Worm (Caenorhabditis elegans) whole organism, L4 larva: ENCODE measurements around the gene F44E7.9.

Experiments
- F10B5.3 ChIP-seq: sonication (generic microtip); optimal IDR thresholded peaks from 2 replicates; lab custom pipeline; 2016; ENCODE audit warnings: mild to moderate bottlenecking, missing genetic modification characterization, missing compliant biosample characterization
- F37D6.2 ChIP-seq: sonication (generic microtip); optimal IDR thresholded peaks from 2 replicates; lab custom pipeline; 2016; ENCODE audit warnings: mild to moderate bottlenecking, missing genetic modification characterization, missing compliant biosample characterization
- F49E8.2 ChIP-seq: sonication (generic microtip); optimal IDR thresholded peaks from 2 replicates; lab custom pipeline; 2016; ENCODE audit warnings: missing compliant biosample characterization, mild to moderate bottlenecking, missing genetic modification characterization, borderline replicate concordance
- T26A8.4 ChIP-seq: fragments of 200-800 bp; sonication (Bioruptor generic); IDR thresholded peaks from 2 replicates; pipeline ENCODE4 v1.3.6; 2022; ENCODE audit warnings: missing genetic modification characterization, missing compliant biosample characterization
- Y105C5A.15 ChIP-seq: fragments of 200-800 bp; sonication (Bioruptor generic); IDR thresholded peaks from 2 replicates; pipeline ENCODE4 v1.3.6; 2022; ENCODE audit warnings: missing genetic modification characterization, missing compliant biosample characterization
- ZK337.2 ChIP-seq: fragments of 200-800 bp; sonication (Bioruptor generic); IDR thresholded peaks from 2 replicates; pipeline ENCODE4 v1.3.6; 2022; ENCODE audit warnings: missing genetic modification reagents, missing genetic modification characterization, missing compliant biosample characterization
- ama-1 ChIP-seq: fragments of 150-350 bp; optimal IDR thresholded peaks from 2 replicates; lab custom pipeline; 2014; ENCODE audit warnings: inconsistent platforms, mixed read lengths
- attf-4 ChIP-seq: sonication (generic microtip); optimal IDR thresholded peaks from 3 replicates; lab custom pipeline; 2017; ENCODE audit warnings: missing biosample characterization, missing genetic modification characterization
- ceh-20 ChIP-seq: fragments of 200-800 bp; sonication (Bioruptor generic); IDR thresholded peaks from 2 replicates; pipeline ENCODE4 v1.3.6; 2022; ENCODE audit warnings: missing genetic modification reagents, missing genetic modification characterization, missing compliant biosample characterization
- ceh-32 ChIP-seq: sonication (generic microtip); optimal IDR thresholded peaks from 2 replicates; lab custom pipeline; 2016; ENCODE audit warnings: mild to moderate bottlenecking, missing genetic modification characterization, missing compliant biosample characterization; ENCODE audit not compliant: poor library complexity
- ceh-62 ChIP-seq: sonication (generic microtip); optimal IDR thresholded peaks from 2 replicates; lab custom pipeline; 2017; ENCODE audit warnings: missing biosample characterization, missing genetic modification characterization
- ceh-82 ChIP-seq: sonication (generic microtip); optimal IDR thresholded peaks from 2 replicates; lab custom pipeline; 2017; ENCODE audit warnings: missing biosample characterization, missing genetic modification characterization
- cey-2 ChIP-seq: sonication (generic microtip); optimal IDR thresholded peaks from 3 replicates; lab custom pipeline; 2017; ENCODE audit warnings: missing genetic modification characterization, mild to moderate bottlenecking, missing compliant biosample characterization, antibody characterized with exemption, borderline replicate concordance; ENCODE audit not compliant: insufficient read depth
- ctbp-1 ChIP-seq: fragments of 200-800 bp; sonication (Bioruptor generic); IDR thresholded peaks from 2 replicates; pipeline ENCODE4 v1.3.6; 2022; ENCODE audit warnings: missing genetic modification reagents, missing genetic modification characterization, missing compliant biosample characterization
- daf-16 ChIP-seq, 3 experiments: sonication (generic microtip); optimal IDR thresholded peaks; 2 replicates each; lab custom pipeline; 2016 to 2017; ENCODE audit warnings: missing genetic modification characterization in 3 of 3, missing genetic modification reagents in 3 of 3, mild to moderate bottlenecking in 2 of 3, missing compliant biosample characterization in 2 of 3, missing biosample characterization in 1 of 3, moderate library complexity in 1 of 3
- daf-8 ChIP-seq: fragments of 200-800 bp; sonication (Bioruptor generic); IDR thresholded peaks from 2 replicates; pipeline ENCODE4 v1.3.6; 2022; ENCODE audit warnings: missing genetic modification characterization, missing compliant biosample characterization
- dmd-6 ChIP-seq: fragments of 200-800 bp; sonication (Bioruptor generic); IDR thresholded peaks from 2 replicates; pipeline ENCODE4 v1.3.6; 2022; ENCODE audit warnings: missing genetic modification reagents, missing genetic modification characterization, missing compliant biosample characterization
- dmd-8 ChIP-seq: fragments of 200-800 bp; sonication (Bioruptor generic); IDR thresholded peaks from 2 replicates; pipeline ENCODE4 v1.3.6; 2022; ENCODE audit warnings: missing genetic modification characterization, missing compliant biosample characterization
- dmd-9 ChIP-seq: fragments of 200-800 bp; sonication (Bioruptor generic); IDR thresholded peaks from 2 replicates; pipeline ENCODE4 v1.3.6; 2022; ENCODE audit warnings: missing genetic modification reagents, missing genetic modification characterization, missing compliant biosample characterization
- dpl-1 ChIP-seq: fragments of 150-350 bp; optimal IDR thresholded peaks from 2 replicates; lab custom pipeline; 2014; ENCODE audit warnings: missing biosample characterization, missing genetic modification reagents, missing genetic modification characterization
- duxl-1 ChIP-seq: sonication (generic microtip); optimal IDR thresholded peaks from 2 replicates; lab custom pipeline; 2016; ENCODE audit warnings: mild to moderate bottlenecking, missing genetic modification characterization, moderate library complexity, missing compliant biosample characterization; ENCODE audit not compliant: poor library complexity
- dve-1 ChIP-seq: sonication (generic microtip); optimal IDR thresholded peaks from 2 replicates; lab custom pipeline; 2017; ENCODE audit warnings: antibody characterized with exemption, mild to moderate bottlenecking, missing genetic modification characterization, missing compliant biosample characterization; ENCODE audit not compliant: insufficient read depth
- egl-27 ChIP-seq: sonication (generic microtip); optimal IDR thresholded peaks from 3 replicates; lab custom pipeline; 2017; ENCODE audit warnings: missing biosample characterization, missing genetic modification reagents, missing genetic modification characterization
- fos-1 ChIP-seq: fragments of 150-350 bp; optimal IDR thresholded peaks from 2 replicates; lab custom pipeline; 2014; ENCODE audit warnings: missing biosample characterization, missing genetic modification characterization
- hlh-11 ChIP-seq: fragments of 200-800 bp; sonication (Bioruptor generic); optimal IDR thresholded peaks from 2 replicates; lab custom pipeline; 2018; ENCODE audit warnings: mild to moderate bottlenecking, missing genetic modification characterization, missing compliant biosample characterization
- hmg-1.1 ChIP-seq: fragments of 200-800 bp; sonication (Bioruptor generic); IDR thresholded peaks from 2 replicates; pipeline ENCODE4 v1.3.6; 2022; ENCODE audit warnings: missing genetic modification reagents, missing genetic modification characterization, missing compliant biosample characterization
- jun-1 ChIP-seq: fragments of 150-350 bp; optimal IDR thresholded peaks from 2 replicates; lab custom pipeline; 2014; ENCODE audit warnings: missing biosample characterization, missing genetic modification reagents, missing genetic modification characterization
- lin-13 ChIP-seq: fragments of 150-350 bp; optimal IDR thresholded peaks from 2 replicates; lab custom pipeline; 2014; ENCODE audit warnings: missing biosample characterization, missing genetic modification reagents, missing genetic modification characterization
- lin-38 ChIP-seq: fragments of 200-800 bp; sonication (Bioruptor generic); IDR thresholded peaks from 2 replicates; pipeline ENCODE4 v1.3.6; 2022; ENCODE audit warnings: missing genetic modification reagents, missing genetic modification characterization, missing compliant biosample characterization
- madf-5 ChIP-seq, 2 experiments: fragments of 200-800 bp; sonication (Bioruptor generic); IDR thresholded peaks; 2 replicates each; pipeline ENCODE4 v1.3.6; 2022; ENCODE audit warnings: missing compliant biosample characterization in 2 of 2, missing genetic modification characterization in 2 of 2
- mdt-29 ChIP-seq: fragments of 200-800 bp; sonication (Bioruptor generic); IDR thresholded peaks from 2 replicates; pipeline ENCODE4 v1.3.6; 2022; ENCODE audit warnings: missing genetic modification reagents, missing genetic modification characterization, missing compliant biosample characterization
- mxl-2 ChIP-seq: fragments of 200-800 bp; sonication (Bioruptor generic); conservative IDR thresholded peaks from 2 replicates; pipeline ENCODE4 v1.3.6; 2022; ENCODE audit warnings: missing genetic modification reagents, missing genetic modification characterization, missing compliant biosample characterization
- mxl-3 ChIP-seq: fragments of 200-800 bp; sonication (Bioruptor generic); optimal IDR thresholded peaks from 2 replicates; lab custom pipeline; 2018; ENCODE audit warnings: mild to moderate bottlenecking, missing genetic modification characterization, missing compliant biosample characterization
- nhr-11 ChIP-seq: fragments of 150-350 bp; optimal IDR thresholded peaks from 2 replicates; lab custom pipeline; 2014; ENCODE audit warnings: missing biosample characterization, missing genetic modification characterization
- nhr-111 ChIP-seq: fragments of 200-800 bp; sonication (Bioruptor generic); optimal IDR thresholded peaks from 2 replicates; lab custom pipeline; 2018; ENCODE audit warnings: mild to moderate bottlenecking, missing genetic modification characterization, missing compliant biosample characterization
- nhr-76 ChIP-seq: fragments of 150-350 bp; optimal IDR thresholded peaks from 2 replicates; lab custom pipeline; 2014; ENCODE audit warnings: missing biosample characterization, missing genetic modification characterization
- pha-4 ChIP-seq, 2 experiments: fragments of 150-350 bp in 1 of 2; fragments of 200-800 bp in 1 of 2; sonication (Bioruptor generic) in 1 of 2; IDR thresholded peaks in 1 of 2; optimal IDR thresholded peaks in 1 of 2; 2 replicates each; pipeline versions ENCODE4 v1.3.6 to Lab custom; 2014 to 2022; ENCODE audit warnings: missing genetic modification characterization in 2 of 2, missing genetic modification reagents in 2 of 2, missing biosample characterization in 1 of 2, missing compliant biosample characterization in 1 of 2
- php-3 ChIP-seq: fragments of 200-800 bp; sonication (Bioruptor generic); IDR thresholded peaks from 2 replicates; pipeline ENCODE4 v1.3.6; 2022; ENCODE audit warnings: missing genetic modification reagents, missing genetic modification characterization, missing compliant biosample characterization
- pqm-1 ChIP-seq: sonication (generic microtip); optimal IDR thresholded peaks from 2 replicates; lab custom pipeline; 2017; ENCODE audit warnings: missing biosample characterization, missing genetic modification characterization
- rbr-2 ChIP-seq: sonication (generic microtip); optimal IDR thresholded peaks from 2 replicates; lab custom pipeline; 2016; ENCODE audit warnings: missing genotype, missing genetic modification characterization, missing compliant biosample characterization
- snpc-1.2 ChIP-seq: fragments of 200-800 bp; sonication (Bioruptor generic); IDR thresholded peaks from 2 replicates; pipeline ENCODE4 v1.3.6; 2022; ENCODE audit warnings: missing genetic modification reagents, missing genetic modification characterization, missing compliant biosample characterization
- snpc-4 ChIP-seq: fragments of 150-350 bp; optimal IDR thresholded peaks from 2 replicates; lab custom pipeline; 2014; ENCODE audit warnings: missing biosample characterization, missing genetic modification characterization
- spr-1 ChIP-seq: sonication (generic microtip); optimal IDR thresholded peaks from 2 replicates; lab custom pipeline; 2016; ENCODE audit warnings: mild to moderate bottlenecking, missing genetic modification characterization, missing compliant biosample characterization
- unc-130 ChIP-seq: sonication (generic microtip); optimal IDR thresholded peaks from 2 replicates; lab custom pipeline; 2016; ENCODE audit warnings: missing genetic modification reagents, missing genetic modification characterization, missing compliant biosample characterization
- unc-62 ChIP-seq, 3 experiments: fragments of 150-350 bp in 1 of 3; sonication (generic microtip); optimal IDR thresholded peaks in 2 of 3; peaks in 1 of 3; 1 replicate in 1 of 3; 2 replicates in 2 of 3; lab custom pipeline; 2014 to 2017; ENCODE audit warnings: missing biosample characterization in 3 of 3, missing genetic modification characterization in 3 of 3, missing genetic modification reagents in 3 of 3, missing genotype in 1 of 3
- zag-1 ChIP-seq: fragments of 150-350 bp; optimal IDR thresholded peaks from 2 replicates; lab custom pipeline; 2014; ENCODE audit warnings: missing biosample characterization, missing genetic modification characterization
- zfp-3 ChIP-seq: fragments of 200-800 bp; sonication (Bioruptor generic); conservative IDR thresholded peaks from 2 replicates; pipeline ENCODE4 v1.3.6; 2022; ENCODE audit warnings: missing genetic modification reagents, missing genetic modification characterization, missing compliant biosample characterization

The F44E7.9 gene

DNA sequence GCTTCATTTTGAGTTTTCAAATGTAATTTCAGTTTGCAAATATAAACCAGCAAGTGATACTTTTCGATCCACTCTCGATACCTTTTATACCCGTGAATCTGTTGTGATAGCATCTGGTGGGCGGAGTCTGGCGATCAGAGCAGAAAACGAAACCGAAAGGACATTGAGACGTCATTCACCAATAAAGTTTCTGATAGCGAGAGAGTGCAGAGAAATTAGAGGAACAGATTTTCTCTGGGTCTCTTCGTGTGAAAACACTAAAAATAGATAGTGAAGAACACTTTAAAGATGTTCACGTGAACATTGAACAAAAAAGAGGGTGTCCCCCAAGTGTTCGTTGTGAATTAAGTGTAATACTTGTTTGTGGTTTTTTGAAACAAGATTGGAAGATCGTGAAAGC lies 27.2 kb upstream of the F44E7.9 start, which contains the start of gene pgph-3 (continued):
- peak; percentile 69 for TF ChIP-seq nhr-76
- TF ChIP-seq cey-2: peak; percentile 80
- TF ChIP-seq snpc-1.2 (GFP tag; lab: Robert Waterston, UW): no peak
- TF ChIP-seq mxl-3 (GFP tag; lab: Kevin White, UChicago): peak; percentile 71
- TF ChIP-seq madf-5 (GFP tag; IDR thresholded peaks at IDR 0.05; lab: Robert Waterston, UW): no peak
- no peak for TF ChIP-seq ctbp-1 (GFP tag; lab: Robert Waterston, UW)
- no peak for TF ChIP-seq ZK337.2
- TF ChIP-seq Y105C5A.15: no peak
- no peak for TF ChIP-seq hmg-1.1 (GFP tag; lab: Robert Waterston, UW)
- peak; percentile 38 for TF ChIP-seq lin-38 (GFP tag; lab: Robert Waterston, UW)
- no peak for TF ChIP-seq ama-1 (lab: Kevin White, UChicago)
- no peak for TF ChIP-seq F49E8.2 (tag; lab: Kevin White, UChicago)
- no peak for TF ChIP-seq egl-27 (tag; lab: Kevin White, UChicago)
- TF ChIP-seq ceh-82 (tag; lab: Kevin White, UChicago): no peak
- TF ChIP-seq php-3 (GFP tag; lab: Robert Waterston, UW): peak; percentile 84
- TF ChIP-seq nhr-11 (tag; lab: Kevin White, UChicago): peak; percentile 32
- TF ChIP-seq jun-1 (tag; lab: Kevin White, UChicago): no peak
- TF ChIP-seq unc-130 (GFP tag; lab: Kevin White, UChicago): no peak
- TF ChIP-seq attf-4: no peak

ce11 chrV:5765081-5765480 lies 25.9 kb upstream of the F44E7.9 start, which contains the start of gene pgph-2:
Gene pgph-2 (plus strand): TSS chrV:5765127.
- TF ChIP-seq Y105C5A.15: no peak
- TF ChIP-seq nhr-111 (GFP tag; lab: Kevin White, UChicago): no peak
- TF ChIP-seq ceh-32 (tag; lab: Kevin White, UChicago): no peak
- no peak for TF ChIP-seq ctbp-1 (GFP tag; lab: Robert Waterston, UW)
- TF ChIP-seq duxl-1: no peak
- TF ChIP-seq daf-8 (GFP tag; lab: Robert Waterston, UW): no peak
- TF ChIP-seq pqm-1 (tag; lab: Kevin White, UChicago): no peak
- TF ChIP-seq daf-16 (GFP tag; optimal IDR thresholded peaks at IDR 0.05; lab: Kevin White, UChicago): no peak
- peak; percentile 66 for TF ChIP-seq daf-16 (tag; optimal IDR thresholded peaks at IDR 0.05; lab: Kevin White, UChicago)
- TF ChIP-seq unc-62 (GFP tag; optimal IDR thresholded peaks at IDR 0.05 in 1 of 2; lab: Kevin White, UChicago): no peak
- TF ChIP-seq unc-62 (tag; optimal IDR thresholded peaks at IDR 0.05; lab: Kevin White, UChicago): no peak
- peak; percentile 29 for TF ChIP-seq dve-1 (tag; lab: Kevin White, UChicago)
- TF ChIP-seq mxl-2: no peak
- peak; percentile 14 for TF ChIP-seq hlh-11
- no peak for TF ChIP-seq snpc-4 (tag; lab: Kevin White, UChicago)
- TF ChIP-seq dmd-8: no peak
- no peak for TF ChIP-seq nhr-76

ce11 chrV:5768292-5768695 lies 22.7 kb upstream of the F44E7.9 start:
- TF ChIP-seq rbr-2 (tag; lab: Kevin White, UChicago): no peak
- TF ChIP-seq T26A8.4 (GFP tag; lab: Robert Waterston, UW): peak; percentile 46
- TF ChIP-seq ceh-62 (tag; lab: Kevin White, UChicago): no peak
- TF ChIP-seq ceh-20 (GFP tag; lab: Robert Waterston, UW): peak; percentile 80; the same call in 1 of the 2 replicates
- peak; percentile 82 for TF ChIP-seq mxl-3 (GFP tag; lab: Kevin White, UChicago)
- peak; percentile 86 for TF ChIP-seq dmd-6 (GFP tag; lab: Robert Waterston, UW)
- no peak for TF ChIP-seq F37D6.2 (tag; lab: Kevin White, UChicago)
- no peak for TF ChIP-seq zfp-3
- TF ChIP-seq F10B5.3 (tag; lab: Kevin White, UChicago): no peak
- TF ChIP-seq unc-130 (GFP tag; lab: Kevin White, UChicago): no peak
- peak; percentile 86 for TF ChIP-seq dve-1 (tag; lab: Kevin White, UChicago)
- TF ChIP-seq ama-1 (lab: Kevin White, UChicago): no peak
- TF ChIP-seq mdt-29: no peak
- no peak for TF ChIP-seq pha-4 (GFP tag; IDR thresholded peaks at IDR 0.05; lab: Robert Waterston, UW)
- TF ChIP-seq pha-4 (tag; optimal IDR thresholded peaks at IDR 0.05; lab: Kevin White, UChicago): no peak
- TF ChIP-seq spr-1: peak; percentile 67
- TF ChIP-seq dmd-9: no peak
- no peak for TF ChIP-seq zag-1 (tag; lab: Kevin White, UChicago)
- TF ChIP-seq fos-1 (tag; lab: Kevin White, UChicago): no peak
- TF ChIP-seq nhr-76: no peak
- TF ChIP-seq dpl-1 (GFP tag; lab: Kevin White, UChicago): peak; percentile 30
- TF ChIP-seq jun-1 (tag; lab: Kevin White, UChicago): no peak
- TF ChIP-seq lin-13 (GFP tag; lab: Kevin White, UChicago): no peak
- no peak for TF ChIP-seq daf-8 (GFP tag; lab: Robert Waterston, UW)
